Worm (Caenorhabditis elegans) whole organism, L4 larva: ENCODE data around the gene rabx-5.
A peak's percentile ranks its signal among the peaks of the same experiment; 100 is the strongest.

Experiments used
- T20F7.1 ChIP-seq: fragments of 200-800 bp; sonication (Bioruptor generic); optimal IDR thresholded peaks from 2 replicates; lab custom pipeline; 2018; ENCODE audit warnings: mild to moderate bottlenecking, missing genetic modification characterization, missing compliant biosample characterization
- T26A8.4 ChIP-seq: fragments of 200-800 bp; sonication (Bioruptor generic); IDR thresholded peaks from 2 replicates; pipeline ENCODE4 v1.3.6; 2022; ENCODE audit warnings: missing genetic modification characterization, missing compliant biosample characterization
- aha-1 ChIP-seq: fragments of 150-350 bp; peaks from one replicate; lab custom pipeline; 2014; ENCODE audit warnings: missing biosample characterization, missing genetic modification characterization
- aly-2 ChIP-seq: sonication (generic microtip); optimal IDR thresholded peaks from 2 replicates; lab custom pipeline; 2018; ENCODE audit warnings: missing biosample characterization, missing genetic modification characterization
- attf-4 ChIP-seq: sonication (generic microtip); optimal IDR thresholded peaks from 3 replicates; lab custom pipeline; 2017; ENCODE audit warnings: missing biosample characterization, missing genetic modification characterization
- ceh-28 ChIP-seq: fragments of 150-350 bp; optimal IDR thresholded peaks from 2 replicates; lab custom pipeline; 2014; ENCODE audit warnings: missing biosample characterization, missing genetic modification reagents, missing genetic modification characterization
- ceh-62 ChIP-seq: sonication (generic microtip); optimal IDR thresholded peaks from 2 replicates; lab custom pipeline; 2017; ENCODE audit warnings: missing biosample characterization, missing genetic modification characterization
- daf-16 ChIP-seq, 3 experiments: sonication (generic microtip); optimal IDR thresholded peaks; 2 replicates each; lab custom pipeline; 2016 to 2017; ENCODE audit warnings: missing genetic modification characterization in 3 of 3, missing genetic modification reagents in 3 of 3, mild to moderate bottlenecking in 2 of 3, missing compliant biosample characterization in 2 of 3, missing biosample characterization in 1 of 3, moderate library complexity in 1 of 3
- daf-19 ChIP-seq: fragments of 200-800 bp; sonication (Bioruptor generic); conservative IDR thresholded peaks from 2 replicates; pipeline ENCODE4 v1.3.6; 2022; ENCODE audit warnings: missing genetic modification characterization, missing compliant biosample characterization
- daf-8 ChIP-seq: fragments of 200-800 bp; sonication (Bioruptor generic); IDR thresholded peaks from 2 replicates; pipeline ENCODE4 v1.3.6; 2022; ENCODE audit warnings: missing genetic modification characterization, missing compliant biosample characterization
- dpl-1 ChIP-seq: fragments of 150-350 bp; optimal IDR thresholded peaks from 2 replicates; lab custom pipeline; 2014; ENCODE audit warnings: missing biosample characterization, missing genetic modification reagents, missing genetic modification characterization
- dve-1 ChIP-seq: sonication (generic microtip); optimal IDR thresholded peaks from 2 replicates; lab custom pipeline; 2017; ENCODE audit warnings: antibody characterized with exemption, mild to moderate bottlenecking, missing genetic modification characterization, missing compliant biosample characterization; ENCODE audit not compliant: insufficient read depth
- hif-1 ChIP-seq, 2 experiments: sonication (generic microtip); optimal IDR thresholded peaks; 2 replicates each; lab custom pipeline; 2016 to 2017; ENCODE audit warnings: missing compliant biosample characterization in 2 of 2, missing genetic modification characterization in 2 of 2, missing genetic modification reagents in 2 of 2, missing genotype in 2 of 2, mild to moderate bottlenecking in 1 of 2
- hlh-11 ChIP-seq: fragments of 200-800 bp; sonication (Bioruptor generic); optimal IDR thresholded peaks from 2 replicates; lab custom pipeline; 2018; ENCODE audit warnings: mild to moderate bottlenecking, missing genetic modification characterization, missing compliant biosample characterization
- hlh-30 ChIP-seq: sonication (generic microtip); optimal IDR thresholded peaks from 2 replicates; lab custom pipeline; 2017; ENCODE audit warnings: antibody characterized with exemption, mild to moderate bottlenecking, missing genetic modification characterization, missing compliant biosample characterization; ENCODE audit not compliant: insufficient read depth
- jun-1 ChIP-seq: fragments of 150-350 bp; optimal IDR thresholded peaks from 2 replicates; lab custom pipeline; 2014; ENCODE audit warnings: missing biosample characterization, missing genetic modification reagents, missing genetic modification characterization
- lin-1 ChIP-seq: fragments of 200-800 bp; sonication (Bioruptor generic); IDR thresholded peaks from 2 replicates; pipeline ENCODE4 v1.3.6; 2022; ENCODE audit warnings: missing genetic modification reagents, missing genetic modification characterization, missing compliant biosample characterization
- lin-29 ChIP-seq: fragments of 200-800 bp; sonication (Bioruptor generic); IDR thresholded peaks from 2 replicates; pipeline ENCODE4 v1.3.6; 2022; ENCODE audit warnings: missing genetic modification reagents, missing genetic modification characterization, missing compliant biosample characterization
- lsy-2 ChIP-seq, 2 experiments: fragments of 150-350 bp in 1 of 2; sonication (generic microtip) in 1 of 2; optimal IDR thresholded peaks; 2 replicates each; lab custom pipeline; 2014 to 2017; ENCODE audit warnings: missing biosample characterization in 2 of 2, missing genetic modification characterization in 2 of 2
- madf-5 ChIP-seq, 2 experiments: fragments of 200-800 bp; sonication (Bioruptor generic); IDR thresholded peaks; 2 replicates each; pipeline ENCODE4 v1.3.6; 2022; ENCODE audit warnings: missing compliant biosample characterization in 2 of 2, missing genetic modification characterization in 2 of 2
- madf-9 ChIP-seq: fragments of 200-800 bp; sonication (Bioruptor generic); conservative IDR thresholded peaks from 2 replicates; pipeline ENCODE4 v1.3.6; 2022; ENCODE audit warnings: missing genetic modification reagents, missing genetic modification characterization, missing compliant biosample characterization
- mdl-1 ChIP-seq, 2 experiments: fragments of 150-350 bp in 1 of 2; sonication (generic microtip) in 1 of 2; optimal IDR thresholded peaks; 2 replicates each; lab custom pipeline; 2014 to 2017; ENCODE audit warnings: missing biosample characterization in 2 of 2, missing genetic modification characterization in 2 of 2
- mdt-29 ChIP-seq: fragments of 200-800 bp; sonication (Bioruptor generic); IDR thresholded peaks from 2 replicates; pipeline ENCODE4 v1.3.6; 2022; ENCODE audit warnings: missing genetic modification reagents, missing genetic modification characterization, missing compliant biosample characterization
- mep-1 ChIP-seq: fragments of 150-350 bp; sonication (generic microtip); optimal IDR thresholded peaks from 3 replicates; lab custom pipeline; 2014; ENCODE audit warnings: missing biosample characterization, missing genetic modification characterization
- mes-2 ChIP-seq: sonication (generic microtip); optimal IDR thresholded peaks from 2 replicates; lab custom pipeline; 2016; ENCODE audit warnings: missing genotype, mild to moderate bottlenecking, missing genetic modification characterization, missing compliant biosample characterization; ENCODE audit not compliant: poor library complexity, severe bottlenecking
- mxl-3 ChIP-seq: fragments of 200-800 bp; sonication (Bioruptor generic); optimal IDR thresholded peaks from 2 replicates; lab custom pipeline; 2018; ENCODE audit warnings: mild to moderate bottlenecking, missing genetic modification characterization, missing compliant biosample characterization
- nhr-102 ChIP-seq: sonication (generic microtip); optimal IDR thresholded peaks from 2 replicates; lab custom pipeline; 2016; ENCODE audit warnings: mild to moderate bottlenecking, missing genetic modification characterization, moderate library complexity, missing compliant biosample characterization
- nhr-11 ChIP-seq: fragments of 150-350 bp; optimal IDR thresholded peaks from 2 replicates; lab custom pipeline; 2014; ENCODE audit warnings: missing biosample characterization, missing genetic modification characterization
- nhr-111 ChIP-seq: fragments of 200-800 bp; sonication (Bioruptor generic); optimal IDR thresholded peaks from 2 replicates; lab custom pipeline; 2018; ENCODE audit warnings: mild to moderate bottlenecking, missing genetic modification characterization, missing compliant biosample characterization
- nhr-25 ChIP-seq: sonication (generic microtip); optimal IDR thresholded peaks from 2 replicates; lab custom pipeline; 2017; ENCODE audit warnings: missing genetic modification characterization, mild to moderate bottlenecking, missing compliant biosample characterization, antibody characterized with exemption, moderate library complexity, borderline replicate concordance; ENCODE audit not compliant: insufficient read depth
- nhr-28 ChIP-seq: fragments of 150-350 bp; optimal IDR thresholded peaks from 2 replicates; lab custom pipeline; 2014; ENCODE audit warnings: missing biosample characterization, missing genetic modification characterization
- nhr-76 ChIP-seq: fragments of 150-350 bp; optimal IDR thresholded peaks from 2 replicates; lab custom pipeline; 2014; ENCODE audit warnings: missing biosample characterization, missing genetic modification characterization
- nhr-77 ChIP-seq: fragments of 150-350 bp; optimal IDR thresholded peaks from 2 replicates; lab custom pipeline; 2014; ENCODE audit warnings: missing biosample characterization, missing genetic modification characterization
- php-3 ChIP-seq: fragments of 200-800 bp; sonication (Bioruptor generic); IDR thresholded peaks from 2 replicates; pipeline ENCODE4 v1.3.6; 2022; ENCODE audit warnings: missing genetic modification reagents, missing genetic modification characterization, missing compliant biosample characterization
- sdz-12 ChIP-seq: fragments of 200-800 bp; sonication (Bioruptor generic); optimal IDR thresholded peaks from 2 replicates; lab custom pipeline; 2018; ENCODE audit warnings: mild to moderate bottlenecking, missing genetic modification characterization, missing compliant biosample characterization
- unc-130 ChIP-seq: sonication (generic microtip); optimal IDR thresholded peaks from 2 replicates; lab custom pipeline; 2016; ENCODE audit warnings: missing genetic modification reagents, missing genetic modification characterization, missing compliant biosample characterization
- unc-62 ChIP-seq, 3 experiments: fragments of 150-350 bp in 1 of 3; sonication (generic microtip); optimal IDR thresholded peaks in 2 of 3; peaks in 1 of 3; 1 replicate in 1 of 3; 2 replicates in 2 of 3; lab custom pipeline; 2014 to 2017; ENCODE audit warnings: missing biosample characterization in 3 of 3, missing genetic modification characterization in 3 of 3, missing genetic modification reagents in 3 of 3, missing genotype in 1 of 3
- zfp-2 ChIP-seq: sonication (generic microtip); optimal IDR thresholded peaks from 2 replicates; lab custom pipeline; 2016; ENCODE audit warnings: mild to moderate bottlenecking, missing genetic modification characterization, missing compliant biosample characterization
- ztf-11 ChIP-seq: fragments of 150-350 bp; optimal IDR thresholded peaks from 2 replicates; lab custom pipeline; 2014; ENCODE audit warnings: missing biosample characterization, missing genetic modification characterization

The rabx-5 gene

ce11 chrIII:10605049-10605448, at the start of gene rabx-5:
TSS of gene rabx-5 (plus strand) at chrIII:10605349.
- TF ChIP-seq mdl-1 (tag; optimal IDR thresholded peaks at IDR 0.05; lab: Kevin White, UChicago), result no peak
- TF ChIP-seq jun-1 (tag; lab: Kevin White, UChicago), result no peak
- TF ChIP-seq mdt-29, result no peak
- no peak for TF ChIP-seq daf-8 (GFP tag; lab: Robert Waterston, UW)
- TF ChIP-seq dpl-1, result no peak
- TF ChIP-seq daf-19 (GFP tag; lab: Robert Waterston, UW), result no peak
- no peak for TF ChIP-seq unc-130 (GFP tag; lab: Kevin White, UChicago)
- TF ChIP-seq ztf-11, result no peak
- TF ChIP-seq aha-1 (tag; lab: Kevin White, UChicago), result no peak
- TF ChIP-seq T20F7.1 (GFP tag; lab: Kevin White, UChicago), result no peak
- TF ChIP-seq hif-1 (tag; optimal IDR thresholded peaks at IDR 0.05; lab: Kevin White, UChicago), result no peak
- TF ChIP-seq, all 104 proteins: peak for 0

- TF ChIP-seq unc-62 (GFP tag; optimal IDR thresholded peaks at IDR 0.05 in 1 of 2; lab: Kevin White, UChicago) (peak in 1 of 2 experiments; percentile 35), unc-62 (tag; optimal IDR thresholded peaks at IDR 0.05; lab: Kevin White, UChicago) (no peak), aha-1 (tag; lab: Kevin White, UChicago) (peak; percentile 4), nhr-111 (no peak), ceh-62 (tag; lab: Kevin White, UChicago) (no peak)
Observed at ce11 chrIII:10557910-10558309, 47.2 kb upstream of the rabx-5 start, which contains the start of gene T21C12.4. TSS of gene T21C12.4 (minus strand) at chrIII:10558010.

ce11 chrIII:10560296-10560695, 44.9 kb upstream of the rabx-5 start, which contains the start of gene rab-30:
TSS of gene rab-30 (plus strand) at chrIII:10560596.
- peak; percentile 43 for TF ChIP-seq aha-1 (tag; lab: Kevin White, UChicago)
- no peak for TF ChIP-seq aly-2

- TF ChIP-seq daf-8 (GFP tag; lab: Robert Waterston, UW), result no peak
Observed at ce11 chrIII:10561904-10562303, 43.2 kb upstream of the rabx-5 start, which contains the start of gene Y45F3A.1. TSS of gene Y45F3A.1 (minus strand) at chrIII:10561915.

ce11 chrIII:10562542-10562941, 42.6 kb upstream of the rabx-5 start:
- TF ChIP-seq madf-5 (GFP tag; IDR thresholded peaks at IDR 0.05; lab: Robert Waterston, UW), result no peak
- TF ChIP-seq ceh-28 (tag; lab: Kevin White, UChicago), result peak; percentile 23
- TF ChIP-seq nhr-25 (tag; lab: Kevin White, UChicago), result no peak
- no peak for TF ChIP-seq nhr-76 (tag; lab: Kevin White, UChicago)

- TF ChIP-seq php-3 (GFP tag; lab: Robert Waterston, UW) (peak; percentile 36; the same call in 1 of the 2 replicates), zfp-2 (tag; lab: Kevin White, UChicago) (no peak), lin-1 (no peak), nhr-102 (tag; lab: Kevin White, UChicago) (peak; percentile 35), madf-9 (no peak), daf-8 (GFP tag; lab: Robert Waterston, UW) (no peak), attf-4 (tag; lab: Kevin White, UChicago) (no peak), nhr-11 (tag; lab: Kevin White, UChicago) (peak; percentile 11), lsy-2 (tag; optimal IDR thresholded peaks at IDR 0.05; lab: Kevin White, UChicago) (peak in 1 of 2 experiments; percentile 51), sdz-12 (GFP tag; lab: Kevin White, UChicago) (no peak), nhr-111 (no peak), mep-1 (tag; lab: Kevin White, UChicago) (peak; percentile 28), daf-16 (GFP tag; optimal IDR thresholded peaks at IDR 0.05; lab: Kevin White, UChicago) (no peak), daf-16 (tag; optimal IDR thresholded peaks at IDR 0.05; lab: Kevin White, UChicago) (peak; percentile 42), nhr-77 (peak; percentile 14), hif-1 (tag; optimal IDR thresholded peaks at IDR 0.05; lab: Kevin White, UChicago) (peak in 1 of 2 experiments; percentile 2), hlh-30 (tag; lab: Kevin White, UChicago) (peak; percentile 56), mxl-3 (GFP tag; lab: Kevin White, UChicago) (peak; percentile 55), hlh-11 (peak; percentile 79), aha-1 (tag; lab: Kevin White, UChicago) (no peak), T26A8.4 (GFP tag; lab: Robert Waterston, UW) (no peak), mes-2 (peak; percentile 26), dve-1 (peak; percentile 65), lin-29 (no peak), nhr-28 (tag; lab: Kevin White, UChicago) (peak; percentile 98)
- TF ChIP-seq, all 104 proteins: peak for 14
Observed at ce11 chrIII:10565926-10566325, 39.2 kb upstream of the rabx-5 start, which contains the start of gene acdh-11. TSS of gene acdh-11 (plus strand) at chrIII:10566258.
